Worm (Caenorhabditis elegans) whole organism, L1 larva: ENCODE data around the gene Y54G9A.5.

Experiments used
- blmp-1 ChIP-seq: fragments of 150-350 bp; optimal IDR thresholded peaks from 2 replicates; lab custom pipeline; 2014; ENCODE audit warnings: missing biosample characterization, missing genetic modification characterization
- ceh-82 ChIP-seq, 3 experiments: fragments of 150-350 bp in 1 of 3; sonication (generic microtip) in 2 of 3; optimal IDR thresholded peaks; 2 replicates each; lab custom pipeline; 2014 to 2017; ENCODE audit warnings: missing biosample characterization in 3 of 3, missing genetic modification characterization in 3 of 3
- egl-27 ChIP-seq, 2 experiments: fragments of 150-350 bp in 1 of 2; sonication (generic microtip); optimal IDR thresholded peaks; 3 replicates each; lab custom pipeline; 2017 to 2018; ENCODE audit warnings: missing biosample characterization in 2 of 2, missing genetic modification characterization in 2 of 2, missing genetic modification reagents in 2 of 2
- elt-3 ChIP-seq, 6 experiments: fragments of 150-350 bp in 1 of 6; sonication (generic microtip); optimal IDR thresholded peaks; 2 replicates each; lab custom pipeline; 2017 to 2018; ENCODE audit warnings: missing biosample characterization in 6 of 6, missing genetic modification characterization in 6 of 6, inconsistent platforms in 1 of 6
- mab-9 ChIP-seq: fragments of 200-800 bp; sonication (Bioruptor generic); IDR thresholded peaks from 2 replicates; pipeline ENCODE4 v1.3.6; 2022; ENCODE audit warnings: missing genetic modification reagents, missing genetic modification characterization, missing compliant biosample characterization
- nhr-28 ChIP-seq: fragments of 150-350 bp; optimal IDR thresholded peaks from 2 replicates; lab custom pipeline; 2014; ENCODE audit warnings: missing biosample characterization, missing genetic modification characterization

DNA sequence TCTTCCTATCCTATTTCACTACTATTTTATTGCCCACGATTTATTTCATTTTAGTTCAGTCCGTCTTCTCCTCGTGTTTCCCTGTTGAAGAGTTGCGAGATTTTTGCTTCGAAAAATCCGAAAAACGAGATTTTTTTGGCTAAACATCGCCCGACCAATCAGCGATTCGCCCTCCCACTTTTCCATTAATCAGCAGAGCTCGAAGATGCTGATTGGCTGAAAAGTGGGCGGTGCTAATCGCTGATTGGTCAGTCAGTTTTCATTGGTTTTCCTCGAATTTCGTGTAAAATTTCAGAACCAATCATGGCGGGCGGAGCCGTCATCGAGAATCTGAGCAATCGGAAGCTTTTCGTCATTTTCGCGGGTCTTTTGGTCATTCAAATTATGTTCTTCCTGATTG, 18.6 kb downstream of the Y54G9A.5 start, which contains the start of gene mig-14:
- TF ChIP-seq nhr-28 (no peak), ceh-82 (tag; optimal IDR thresholded peaks at IDR 0.05; lab: Kevin White, UChicago) (no peak), elt-3 (tag; optimal IDR thresholded peaks at IDR 0.05; lab: Kevin White, UChicago) (no peak), egl-27 (tag; optimal IDR thresholded peaks at IDR 0.05; lab: Kevin White, UChicago) (no peak), mab-9 (no peak), blmp-1 (no peak)
